Comparison of ENCODE assay signal across 7 worm cellular contexts in the genomic region with DNA sequence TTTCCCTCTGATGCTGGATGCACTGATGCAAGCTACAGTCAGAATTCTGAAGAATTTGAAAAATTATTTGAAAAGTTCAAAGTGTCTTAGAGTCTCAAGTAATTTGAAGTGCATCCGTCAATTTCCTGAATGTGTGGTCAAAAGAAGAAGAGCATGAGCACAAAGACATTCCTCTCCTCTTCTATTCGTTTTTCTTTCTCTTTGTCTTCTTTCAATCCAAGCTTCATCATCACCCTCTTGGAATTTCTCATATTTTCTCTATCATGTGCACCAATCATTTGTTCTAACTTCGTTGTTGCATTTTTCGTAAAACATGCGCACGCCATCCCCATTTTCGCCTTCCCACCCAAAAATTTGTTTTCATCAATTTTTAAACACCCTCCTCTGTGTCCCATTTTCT.
A peak's percentile ranks its signal among the peaks of the same experiment; 100 is the strongest.
TF ChIP-seq lines count a peak whose summit lies in the region.

No protein-coding gene starts in this region.

TF ChIP-seq in whole organism, L1 larva, 84 proteins besides CTCF, POLR2A, EP300 and RAD21:
- TF ChIP-seq fkh-10 (GFP tag; optimal IDR thresholded peaks at IDR 0.05; lab: Kevin White, UChicago) (peak; percentile 62), zag-1 (tag; optimal IDR thresholded peaks at IDR 0.05; lab: Kevin White, UChicago) (no peak), lin-14 (GFP tag; optimal IDR thresholded peaks at IDR 0.05; lab: Kevin White, UChicago) (peak; percentile 19)

TF ChIP-seq in whole organism, L2 larva, 48 proteins besides CTCF, POLR2A, EP300 and RAD21:
- TF ChIP-seq unc-62 (GFP tag; optimal IDR thresholded peaks at IDR 0.05; lab: Kevin White, UChicago), result no peak
- peak; percentile 42 for TF ChIP-seq unc-55 (GFP tag; optimal IDR thresholded peaks at IDR 0.05; lab: Kevin White, UChicago)

TF ChIP-seq in whole organism, L3 larva, 47 proteins besides CTCF, POLR2A, EP300 and RAD21:
- peak; percentile 74 for TF ChIP-seq fkh-10 (GFP tag; optimal IDR thresholded peaks at IDR 0.05; lab: Kevin White, UChicago)
- no peak for TF ChIP-seq fkh-2 (tag; optimal IDR thresholded peaks at IDR 0.05; lab: Kevin White, UChicago)
- TF ChIP-seq zag-1 (tag; optimal IDR thresholded peaks at IDR 0.05; lab: Kevin White, UChicago), result no peak

TF ChIP-seq in whole organism, L4 larva, 104 proteins besides CTCF, POLR2A, EP300 and RAD21:
- TF ChIP-seq fkh-10 (GFP tag; optimal IDR thresholded peaks at IDR 0.05; lab: Kevin White, UChicago), result peak; percentile 54
- no peak for TF ChIP-seq zfp-3 (GFP tag; conservative IDR thresholded peaks at IDR 0.05; lab: Robert Waterston, UW)

TF ChIP-seq in whole organism, late embryonic, 69 proteins besides CTCF, POLR2A, EP300 and RAD21:
- TF ChIP-seq unc-42 (tag; optimal IDR thresholded peaks at IDR 0.05; lab: Kevin White, UChicago) (peak; percentile 61), lin-11 (tag; optimal IDR thresholded peaks at IDR 0.05; lab: Kevin White, UChicago) (no peak), unc-3 (GFP tag; conservative IDR thresholded peaks at IDR 0.05; lab: Robert Waterston, UW) (no peak), unc-3 (tag; optimal IDR thresholded peaks at IDR 0.05; lab: Kevin White, UChicago) (no peak)

TF ChIP-seq in whole organism, mixed stage, embryonic, 35 proteins besides CTCF, POLR2A, EP300 and RAD21:
- no peak for TF ChIP-seq ztf-11 (tag; optimal IDR thresholded peaks at IDR 0.05; lab: Kevin White, UChicago)
- peak; percentile 23 for TF ChIP-seq ces-1 (GFP tag; optimal IDR thresholded peaks at IDR 0.05; lab: Kevin White, UChicago)

TF ChIP-seq in whole organism, young adult, 124 proteins besides CTCF, POLR2A, EP300 and RAD21:
- no peak for TF ChIP-seq unc-130 (GFP tag; optimal IDR thresholded peaks at IDR 0.05; lab: Kevin White, UChicago)
- TF ChIP-seq ceh-27 (GFP tag; optimal IDR thresholded peaks at IDR 0.05; lab: Kevin White, UChicago), result peak; percentile 18
